Fruit fly (Drosophila melanogaster) whole organism, wandering third instar larva: ENCODE measurements around the gene RpS5b.

Experiments used
- Abd-B ChIP-seq: fragments of >200 bp; optimal IDR thresholded peaks from 2 replicates; lab custom pipeline; 2017; ENCODE audit warnings: missing biosample characterization, missing genetic modification characterization
- CG32264 ChIP-seq: fragments of 200-800 bp; sonication (Bioruptor generic); optimal IDR thresholded peaks from 2 replicates; lab custom pipeline; 2016; ENCODE audit warnings: missing biosample characterization, missing genetic modification characterization
- CG9705 ChIP-seq: fragments of 200-800 bp; sonication (Bioruptor generic); optimal IDR thresholded peaks from 2 replicates; lab custom pipeline; 2018; ENCODE audit warnings: missing biosample characterization, mild to moderate bottlenecking, missing genetic modification characterization
- CrebA ChIP-seq: fragments of 200-800 bp; sonication (Bioruptor generic); optimal IDR thresholded peaks from 2 replicates; lab custom pipeline; 2016; ENCODE audit warnings: missing biosample characterization, mild to moderate bottlenecking, missing genetic modification characterization, borderline replicate concordance
- Dfd ChIP-seq: fragments of >200 bp; optimal IDR thresholded peaks from 2 replicates; lab custom pipeline; 2017; ENCODE audit warnings: missing biosample characterization, missing genetic modification characterization
- Dif ChIP-seq: fragments of 200-275, 200-300 bp; sonication (Bioruptor generic); optimal IDR thresholded peaks from 2 replicates; lab custom pipeline; 2018; ENCODE audit warnings: missing biosample characterization, missing genetic modification characterization; ENCODE audit not compliant: partially characterized antibody
- GATAd ChIP-seq: sonication (Bioruptor generic); optimal IDR thresholded peaks from 2 replicates; lab custom pipeline; 2016; ENCODE audit warnings: missing biosample characterization, missing genetic modification characterization
- HLH106 ChIP-seq: fragments of 200-800 bp; optimal IDR thresholded peaks from 3 replicates; lab custom pipeline; 2019; ENCODE audit warnings: missing biosample characterization, mild to moderate bottlenecking, missing genetic modification characterization, moderate library complexity
- Hnf4 ChIP-seq: fragments of 200-800 bp; sonication (Bioruptor generic); optimal IDR thresholded peaks from 2 replicates; lab custom pipeline; 2016; ENCODE audit warnings: missing biosample characterization, mild to moderate bottlenecking, missing genetic modification characterization
- Hr78 ChIP-seq: fragments of >200 bp; optimal IDR thresholded peaks from 2 replicates; lab custom pipeline; 2017; ENCODE audit warnings: missing biosample characterization, missing genetic modification characterization
- Hr83 ChIP-seq: fragments of 200-300 bp; sonication (Bioruptor generic); optimal IDR thresholded peaks from 2 replicates; lab custom pipeline; 2016; ENCODE audit warnings: missing biosample characterization, mild to moderate bottlenecking, missing genetic modification characterization, moderate library complexity; ENCODE audit not compliant: poor library complexity, severe bottlenecking
- Jra ChIP-seq: sonication (Bioruptor generic); optimal IDR thresholded peaks from 2 replicates; lab custom pipeline; 2016; ENCODE audit warnings: missing biosample characterization, missing genetic modification characterization
- Mio ChIP-seq: sonication (Bioruptor generic); optimal IDR thresholded peaks from 2 replicates; lab custom pipeline; 2016; ENCODE audit warnings: missing biosample characterization, missing genetic modification characterization
- Myc ChIP-seq: fragments of >200 bp; optimal IDR thresholded peaks from 2 replicates; lab custom pipeline; 2017
- N ChIP-seq: fragments of >200 bp; optimal IDR thresholded peaks from 2 replicates; lab custom pipeline; 2018; ENCODE audit warnings: missing biosample characterization, missing external identifiers, missing genetic modification characterization
- OdsH ChIP-seq: fragments of 200-800 bp; sonication (Bioruptor generic); optimal IDR thresholded peaks from 2 replicates; lab custom pipeline; 2016; ENCODE audit warnings: missing biosample characterization, mild to moderate bottlenecking, missing genetic modification characterization
- Rel ChIP-seq, 2 experiments: fragments of 200-800 bp; sonication (Bioruptor generic) in 1 of 2; optimal IDR thresholded peaks; 2 replicates in 1 of 2; 3 replicates in 1 of 2; lab custom pipeline; 2016 to 2019; ENCODE audit warnings: mild to moderate bottlenecking in 2 of 2, missing biosample characterization in 2 of 2, missing genetic modification characterization in 2 of 2, moderate library complexity in 1 of 2
- Sp1 ChIP-seq: fragments of 200-800 bp; sonication (Bioruptor generic); optimal IDR thresholded peaks from 3 replicates; lab custom pipeline; 2019; ENCODE audit warnings: missing biosample characterization, mild to moderate bottlenecking, missing genetic modification characterization, moderate library complexity
- Vsx2 ChIP-seq: fragments of 200-300, 225-300 bp; sonication (Bioruptor generic); optimal IDR thresholded peaks from 2 replicates; lab custom pipeline; 2018; ENCODE audit warnings: missing biosample characterization, missing genetic modification characterization; ENCODE audit not compliant: partially characterized antibody
- br ChIP-seq: fragments of 200-800 bp; sonication (Bioruptor generic); optimal IDR thresholded peaks from 2 replicates; lab custom pipeline; 2016; ENCODE audit warnings: missing biosample characterization, missing genetic modification characterization
- dmrt93B ChIP-seq: fragments of 200-800 bp; sonication (Bioruptor generic); optimal IDR thresholded peaks from 2 replicates; lab custom pipeline; 2018; ENCODE audit warnings: missing biosample characterization, mild to moderate bottlenecking, missing genetic modification characterization
- dsf ChIP-seq: sonication (Bioruptor generic); optimal IDR thresholded peaks from 2 replicates; lab custom pipeline; 2016; ENCODE audit warnings: missing biosample characterization, missing genetic modification characterization, borderline replicate concordance
- ey ChIP-seq: fragments of 200-800 bp; sonication (Bioruptor generic); optimal IDR thresholded peaks from 2 replicates; lab custom pipeline; 2016; ENCODE audit warnings: missing biosample characterization, missing genetic modification characterization
- foxo ChIP-seq, 2 experiments: fragments of 200-800 bp; sonication (Bioruptor generic); optimal IDR thresholded peaks; 2 replicates in 1 of 2; 3 replicates in 1 of 2; lab custom pipeline; 2016 to 2017; ENCODE audit warnings: missing biosample characterization in 2 of 2, missing genetic modification characterization in 2 of 2
- h ChIP-seq: fragments of 200-800 bp; sonication (Bioruptor generic); optimal IDR thresholded peaks from 3 replicates; lab custom pipeline; 2016; ENCODE audit warnings: missing biosample characterization, mild to moderate bottlenecking, missing genetic modification characterization
- lola ChIP-seq: fragments of >200 bp; optimal IDR thresholded peaks from 2 replicates; lab custom pipeline; 2017; ENCODE audit warnings: missing biosample characterization, missing genetic modification characterization
- psq ChIP-seq: fragments of 200-800 bp; sonication (Bioruptor generic); optimal IDR thresholded peaks from 3 replicates; lab custom pipeline; 2017; ENCODE audit warnings: missing biosample characterization, mild to moderate bottlenecking, missing genetic modification characterization, moderate library complexity
- rgr ChIP-seq: fragments of 200-800 bp; sonication (Bioruptor generic); optimal IDR thresholded peaks from 3 replicates; lab custom pipeline; 2016; ENCODE audit warnings: missing biosample characterization, mild to moderate bottlenecking, missing genetic modification characterization
- sage ChIP-seq: fragments of 200-800 bp; sonication (Bioruptor generic); optimal IDR thresholded peaks from 2 replicates; lab custom pipeline; 2016; ENCODE audit warnings: missing biosample characterization, mild to moderate bottlenecking, missing genetic modification characterization
- sv ChIP-seq: fragments of 200-800 bp; sonication (Bioruptor generic); optimal IDR thresholded peaks from 3 replicates; lab custom pipeline; 2016; ENCODE audit warnings: missing biosample characterization, missing genetic modification characterization
- tai ChIP-seq: sonication (Bioruptor generic); optimal IDR thresholded peaks from 2 replicates; lab custom pipeline; 2016; ENCODE audit warnings: missing biosample characterization, missing genetic modification characterization
- usp ChIP-seq: fragments of >200 bp; optimal IDR thresholded peaks from 2 replicates; lab custom pipeline; 2017; ENCODE audit warnings: missing biosample characterization, missing genetic modification characterization
- woc ChIP-seq: sonication (Bioruptor generic); optimal IDR thresholded peaks from 2 replicates; lab custom pipeline; 2016; ENCODE audit warnings: missing biosample characterization, mild to moderate bottlenecking, missing genetic modification characterization

RpS5b gene

dm6 chr3R:14912449-14912987 is 11.2 kb upstream of the RpS5b start:
- TF ChIP-seq GATAd (GFP tag; lab: Kevin White, UChicago): no peak
- TF ChIP-seq Dif (GFP tag; lab: Kevin White, UChicago): no peak
- TF ChIP-seq Hr83 (GFP tag; lab: Kevin White, UChicago): no peak

- TF ChIP-seq CrebA (GFP tag; lab: Kevin White, UChicago): no peak
- no peak for TF ChIP-seq ey (GFP tag; lab: Kevin White, UChicago)
- peak; percentile 39 for TF ChIP-seq h (GFP tag; lab: Kevin White, UChicago)
- no peak for TF ChIP-seq Hr83 (GFP tag; lab: Kevin White, UChicago)
- TF ChIP-seq Sp1 (GFP tag; lab: Kevin White, UChicago): peak; percentile 32
- no peak for TF ChIP-seq Jra
- TF ChIP-seq Myc: peak; percentile 99
- no peak for TF ChIP-seq Abd-B (GFP tag; lab: Kevin White, UChicago)
- TF ChIP-seq Rel (GFP tag; optimal IDR thresholded peaks at IDR 0.05; lab: Kevin White, UChicago): no peak
- no peak for TF ChIP-seq Rel (tag; optimal IDR thresholded peaks at IDR 0.05; lab: Kevin White, UChicago)
- TF ChIP-seq rgr: peak; percentile 0
- peak; percentile 89 for TF ChIP-seq woc (GFP tag; lab: Kevin White, UChicago)
- TF ChIP-seq foxo (GFP tag; optimal IDR thresholded peaks at IDR 0.05; lab: Kevin White, UChicago): peak in 1 of 2 experiments; percentile 20
- TF ChIP-seq HLH106: peak; percentile 40
These were observed 2.6 kb upstream of the RpS5b start, which contains the start of gene VhaPPA1-1 for dm6 chr3R:14903837-14904431. VhaPPA1-1 (minus strand) TSS chr3R:14904061.

dm6 chr3R:14900177-14900576 is 1.2 kb downstream of the RpS5b start, which contains the start of gene VhaPPA1-2:
VhaPPA1-2 (minus strand) TSS chr3R:14900277.
- TF ChIP-seq dsf (GFP tag; lab: Kevin White, UChicago) (no peak), HLH106 (no peak), dmrt93B (GFP tag; lab: Kevin White, UChicago) (no peak), Hnf4 (GFP tag; lab: Kevin White, UChicago) (no peak), br (GFP tag; lab: Kevin White, UChicago) (no peak), tai (GFP tag; lab: Kevin White, UChicago) (no peak), CG32264 (GFP tag; lab: Kevin White, UChicago) (no peak), rgr (no peak)
- TF ChIP-seq, all 38 proteins: peak for 0

- TF ChIP-seq Hr78 (GFP tag; lab: Kevin White, UChicago) (no peak), psq (GFP tag; lab: Kevin White, UChicago) (peak; percentile 62), HLH106 (peak; percentile 88), Myc (peak; percentile 53), usp (GFP tag; lab: Kevin White, UChicago) (no peak), h (GFP tag; lab: Kevin White, UChicago) (peak; percentile 25), rgr (peak; percentile 61), woc (GFP tag; lab: Kevin White, UChicago) (peak; percentile 61), Sp1 (GFP tag; lab: Kevin White, UChicago) (peak; percentile 58), Hr83 (GFP tag; lab: Kevin White, UChicago) (peak; percentile 12), lola (GFP tag; lab: Kevin White, UChicago) (no peak), foxo (GFP tag; optimal IDR thresholded peaks at IDR 0.05; lab: Kevin White, UChicago) (peak in 1 of 2 experiments; percentile 84), dmrt93B (GFP tag; lab: Kevin White, UChicago) (peak; percentile 15), Dfd (GFP tag; lab: Kevin White, UChicago) (no peak), OdsH (peak; percentile 16)
These were observed 3.0 kb downstream of the RpS5b start, which contains the start of the genes Nup93-2 and CG3817 for dm6 chr3R:14898280-14898756. Nup93-2 (minus strand) TSS chr3R:14898372. CG3817 (plus strand) TSS chr3R:14898739.

dm6 chr3R:14894783-14894883 is 6.7 kb downstream of the RpS5b start, which contains the start of gene CG14860:
CG14860 (plus strand) TSS chr3R:14894784.
- TF ChIP-seq usp (GFP tag; lab: Kevin White, UChicago) (no peak), Myc (no peak), Vsx2 (GFP tag; lab: Kevin White, UChicago) (no peak), sv (GFP tag; lab: Kevin White, UChicago) (no peak), woc (GFP tag; lab: Kevin White, UChicago) (no peak), CG9705 (GFP tag; lab: Kevin White, UChicago) (no peak), dsf (GFP tag; lab: Kevin White, UChicago) (no peak), OdsH (no peak), Sp1 (GFP tag; lab: Kevin White, UChicago) (no peak), h (GFP tag; lab: Kevin White, UChicago) (no peak), HLH106 (no peak), Mio (GFP tag; lab: Kevin White, UChicago) (no peak), Jra (no peak), sage (GFP tag; lab: Kevin White, UChicago) (no peak), br (GFP tag; lab: Kevin White, UChicago) (no peak), N (no peak)
